Fruit fly (Drosophila melanogaster) whole organism, wandering third instar larva: Measurements from ENCODE around the gene ham.

Source experiments
- Abd-B ChIP-seq: fragments of >200 bp; optimal IDR thresholded peaks from 2 replicates; lab custom pipeline; 2017; ENCODE audit warnings: missing biosample characterization, missing genetic modification characterization
- OdsH ChIP-seq: fragments of 200-800 bp; sonication (Bioruptor generic); optimal IDR thresholded peaks from 2 replicates; lab custom pipeline; 2016; ENCODE audit warnings: missing biosample characterization, mild to moderate bottlenecking, missing genetic modification characterization
- ey ChIP-seq: fragments of 200-800 bp; sonication (Bioruptor generic); optimal IDR thresholded peaks from 2 replicates; lab custom pipeline; 2016; ENCODE audit warnings: missing biosample characterization, missing genetic modification characterization
- rgr ChIP-seq: fragments of 200-800 bp; sonication (Bioruptor generic); optimal IDR thresholded peaks from 3 replicates; lab custom pipeline; 2016; ENCODE audit warnings: missing biosample characterization, mild to moderate bottlenecking, missing genetic modification characterization

DNA sequence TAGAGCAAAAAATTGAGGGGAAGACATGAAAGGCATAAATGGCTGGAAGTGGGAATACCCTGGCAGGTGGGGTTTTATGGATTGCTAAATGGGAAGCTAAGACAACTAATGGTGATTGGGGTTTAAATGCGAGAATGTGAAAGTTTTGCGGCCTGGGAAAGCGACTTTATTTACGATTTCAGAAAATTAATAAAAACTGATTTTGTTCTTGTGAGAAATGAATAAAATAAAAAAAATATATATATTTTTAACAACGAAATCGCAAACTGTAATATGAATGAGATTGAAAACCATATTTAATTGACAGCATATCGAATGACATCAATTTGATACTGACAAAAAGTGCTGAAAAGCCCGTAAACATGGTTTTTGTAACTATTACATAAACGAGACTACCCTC, 41.4 kb downstream of the ham start:
- no peak for TF ChIP-seq rgr (GFP tag; lab: Kevin White, UChicago)
- TF ChIP-seq OdsH (GFP tag; lab: Kevin White, UChicago) = no peak
- no peak for TF ChIP-seq Abd-B (GFP tag; lab: Kevin White, UChicago)
- no peak for TF ChIP-seq ey (GFP tag; lab: Kevin White, UChicago)
